Worm (Caenorhabditis elegans) whole organism, late embryonic: ENCODE results near the gene nep-22.
A peak's percentile ranks its signal among the peaks of the same experiment; 100 is the strongest.

ENCODE experiments used
- F13H6.1 ChIP-seq: sonication (generic microtip); optimal IDR thresholded peaks from 2 replicates; lab custom pipeline; 2016; ENCODE audit warnings: missing genetic modification characterization, missing compliant biosample characterization
- T23F11.4 ChIP-seq: fragments of 200-800 bp; sonication (Bioruptor generic); optimal IDR thresholded peaks from 2 replicates; lab custom pipeline; 2018; ENCODE audit warnings: mild to moderate bottlenecking, missing genetic modification characterization, missing compliant biosample characterization
- fkh-10 ChIP-seq: fragments of 150-350 bp; optimal IDR thresholded peaks from 2 replicates; lab custom pipeline; 2014; ENCODE audit warnings: missing biosample characterization, missing genetic modification reagents, missing genetic modification characterization
- fkh-6 ChIP-seq: sonication (generic microtip); optimal IDR thresholded peaks from 2 replicates; lab custom pipeline; 2016; ENCODE audit warnings: missing genetic modification characterization, missing compliant biosample characterization
- gmeb-2 ChIP-seq: sonication (generic microtip); optimal IDR thresholded peaks from 2 replicates; lab custom pipeline; 2016; ENCODE audit warnings: missing genetic modification characterization, inconsistent platforms, missing compliant biosample characterization
- hlh-13 ChIP-seq: fragments of 200-800 bp; sonication (Bioruptor generic); optimal IDR thresholded peaks from 2 replicates; lab custom pipeline; 2018; ENCODE audit warnings: mild to moderate bottlenecking, missing genetic modification characterization, missing compliant biosample characterization
- madf-2 ChIP-seq: sonication (generic microtip); optimal IDR thresholded peaks from 2 replicates; lab custom pipeline; 2017; ENCODE audit warnings: missing genetic modification characterization, missing compliant biosample characterization
- pha-2 ChIP-seq: sonication (generic microtip); optimal IDR thresholded peaks from 2 replicates; lab custom pipeline; 2017; ENCODE audit warnings: mild to moderate bottlenecking, missing genetic modification characterization, missing compliant biosample characterization
- pha-4 ChIP-seq: fragments of 150-350 bp; optimal IDR thresholded peaks from 2 replicates; lab custom pipeline; 2018; ENCODE audit warnings: missing biosample characterization, missing genetic modification reagents, missing genetic modification characterization
- unc-86 ChIP-seq: sonication (generic microtip); optimal IDR thresholded peaks from 2 replicates; lab custom pipeline; 2016; ENCODE audit warnings: missing genetic modification characterization, missing compliant biosample characterization

DNA sequence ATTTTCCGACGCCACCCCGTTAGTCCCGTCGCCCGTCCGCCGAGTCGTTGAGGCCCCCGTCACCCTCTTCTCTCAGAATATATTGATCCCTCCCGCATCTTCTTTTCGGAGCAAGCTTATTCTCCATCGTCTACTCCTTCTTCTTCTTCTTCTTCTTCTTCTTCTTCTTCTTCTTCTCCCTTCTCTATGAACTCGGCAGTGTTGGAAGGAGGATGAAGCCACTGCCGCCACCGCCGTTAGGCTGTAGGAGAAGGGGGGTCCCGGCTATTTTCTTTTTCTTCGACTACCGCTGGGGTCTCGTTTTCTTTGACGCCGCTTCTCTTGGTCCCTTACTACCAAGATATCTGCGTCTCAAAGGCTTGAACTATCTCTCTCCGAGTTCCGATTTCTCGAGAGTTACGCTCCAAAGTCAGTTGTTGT is 38.8 kb upstream of the nep-22 start:
- no peak for TF ChIP-seq fkh-6
- no peak for TF ChIP-seq F13H6.1 (tag; lab: Kevin White, UChicago)
- no peak for TF ChIP-seq pha-4
- no peak for TF ChIP-seq fkh-10 (GFP tag; lab: Kevin White, UChicago)
- no peak for TF ChIP-seq unc-86
- no peak for TF ChIP-seq hlh-13 (GFP tag; lab: Kevin White, UChicago)
- TF ChIP-seq madf-2, result peak; percentile 3
- TF ChIP-seq T23F11.4 (GFP tag; lab: Kevin White, UChicago), result no peak
- no peak for TF ChIP-seq gmeb-2 (tag; lab: Kevin White, UChicago)
- no peak for TF ChIP-seq pha-2 (tag; lab: Kevin White, UChicago)
